Fruit fly (Drosophila melanogaster) whole organism: ENCODE results near the gene Kif19A.

ENCODE experiments used
- CG8478 ChIP-seq: fragments of >200 bp; optimal IDR thresholded peaks from 2 replicates; lab custom pipeline; 2018; ENCODE audit warnings: inconsistent platforms
- Dll ChIP-seq: fragments of >200 bp; optimal IDR thresholded peaks from 2 replicates; lab custom pipeline; 2017
- pan ChIP-seq: fragments of >200 bp; optimal IDR thresholded peaks from 2 replicates; lab custom pipeline; 2017
- psq ChIP-seq: fragments of >200 bp; optimal IDR thresholded peaks from 2 replicates; lab custom pipeline; 2017
- usp ChIP-seq: fragments of >200 bp; optimal IDR thresholded peaks from 2 replicates; lab custom pipeline; 2017; ENCODE audit warnings: missing biosample characterization, missing genetic modification characterization, mixed read lengths

DNA sequence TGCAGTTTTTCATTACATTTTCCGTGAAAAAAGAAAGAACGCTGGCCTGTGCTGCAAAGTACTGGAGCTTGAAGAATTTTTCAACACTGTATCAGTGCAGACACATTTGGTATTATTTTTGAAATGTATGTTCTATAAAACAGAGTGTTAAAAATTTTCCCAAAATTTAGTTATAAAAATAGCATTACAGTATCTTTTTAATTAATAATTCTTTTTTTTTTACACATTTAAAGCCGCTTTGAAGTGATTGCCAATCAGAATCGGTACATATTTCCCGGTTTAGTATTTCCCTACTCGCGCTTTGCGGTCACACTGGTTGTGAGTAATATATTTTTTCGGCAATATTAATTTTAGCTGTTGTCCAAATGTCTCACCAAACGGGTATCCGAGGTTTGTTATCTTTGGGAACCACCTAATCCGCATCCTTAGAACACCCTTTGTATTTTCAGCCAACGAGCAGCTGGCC is 4.1 kb upstream of the Kif19A start, which contains the start of the genes Abi and twf:
- TF ChIP-seq Dll (lab: Kevin White, UChicago) (no peak), psq (lab: Kevin White, UChicago) (no peak), usp (GFP tag; lab: Kevin White, UChicago) (no peak), CG8478 (lab: Kevin White, UChicago) (no peak), pan (no peak)
